Worm (Caenorhabditis elegans): ENCODE measurements around the gene F17E9.15.

ce11 chrIV:8384737-8385136 lies 37.5 kb downstream of the F17E9.15 start:
- TF ChIP-seq cog-1 (tag; optimal IDR thresholded peaks at IDR 0.05) (no peak), ztf-23 (GFP tag; IDR thresholded peaks at IDR 0.05) (no peak), klf-2 (GFP tag; conservative IDR thresholded peaks at IDR 0.05) (no peak), flt-1 (GFP tag; IDR thresholded peaks at IDR 0.05) (no peak), ref-1 (GFP tag; conservative IDR thresholded peaks at IDR 0.05) (no peak), ztf-29 (GFP tag; IDR thresholded peaks at IDR 0.05) (no peak), med-1 (GFP tag; optimal IDR thresholded peaks at IDR 0.05; ENCODE audit: insufficient read depth) (no peak)
